Worm (Caenorhabditis elegans) whole organism, mixed stage, embryonic: ENCODE results near the gene zip-2.
A peak's percentile ranks its signal among the peaks of the same experiment; 100 is the strongest.

ENCODE experiments used
- M03D4.4 ChIP-seq: sonication (generic microtip); optimal IDR thresholded peaks from 2 replicates; lab custom pipeline; 2017; ENCODE audit warnings: mild to moderate bottlenecking, missing genetic modification characterization, missing compliant biosample characterization
- bed-3 ChIP-seq: fragments of 200-800 bp; sonication (Bioruptor generic); optimal IDR thresholded peaks from 3 replicates; lab custom pipeline; 2018; ENCODE audit warnings: mild to moderate bottlenecking, missing genetic modification characterization, moderate library complexity, missing compliant biosample characterization
- blmp-1 ChIP-seq: fragments of 150-350 bp; optimal IDR thresholded peaks from 2 replicates; lab custom pipeline; 2014; ENCODE audit warnings: missing biosample characterization, missing genetic modification characterization
- ceh-39 ChIP-seq: fragments of 150-350 bp; optimal IDR thresholded peaks from 2 replicates; lab custom pipeline; 2014; ENCODE audit warnings: missing biosample characterization, missing genetic modification characterization
- ceh-43 ChIP-seq: fragments of 200-800 bp; sonication (Bioruptor generic); optimal IDR thresholded peaks from 2 replicates; lab custom pipeline; 2018; ENCODE audit warnings: mild to moderate bottlenecking, missing genetic modification characterization, moderate library complexity, missing compliant biosample characterization
- ceh-83 ChIP-seq: fragments of 200-800 bp; sonication (Bioruptor generic); optimal IDR thresholded peaks from 2 replicates; lab custom pipeline; 2018; ENCODE audit warnings: mild to moderate bottlenecking, missing genetic modification characterization, missing compliant biosample characterization
- ces-1 ChIP-seq: fragments of 150-350 bp; optimal IDR thresholded peaks from 2 replicates; lab custom pipeline; 2014; ENCODE audit warnings: missing biosample characterization, missing genetic modification reagents, missing genetic modification characterization
- cnd-1 ChIP-seq: fragments of 200-800 bp; sonication (Bioruptor generic); optimal IDR thresholded peaks from 2 replicates; lab custom pipeline; 2018; ENCODE audit warnings: mild to moderate bottlenecking, missing genetic modification characterization, missing compliant biosample characterization
- drap-1 ChIP-seq: fragments of 200-800 bp; sonication (Bioruptor generic); optimal IDR thresholded peaks from 3 replicates; lab custom pipeline; 2018; ENCODE audit warnings: mild to moderate bottlenecking, missing genetic modification characterization, missing compliant biosample characterization
- elt-1 ChIP-seq: sonication (generic microtip); optimal IDR thresholded peaks from 2 replicates; lab custom pipeline; 2017; ENCODE audit warnings: missing genetic modification characterization, mild to moderate bottlenecking, missing compliant biosample characterization, antibody characterized with exemption, moderate library complexity, borderline replicate concordance; ENCODE audit not compliant: insufficient read depth
- flh-1 ChIP-seq: fragments of 200-800 bp; sonication (Bioruptor generic); optimal IDR thresholded peaks from 2 replicates; lab custom pipeline; 2018; ENCODE audit warnings: mild to moderate bottlenecking, missing genetic modification characterization, moderate library complexity, missing compliant biosample characterization
- ham-2 ChIP-seq: fragments of 200-800 bp; sonication (Bioruptor generic); optimal IDR thresholded peaks from 2 replicates; lab custom pipeline; 2018; ENCODE audit warnings: mild to moderate bottlenecking, missing genetic modification characterization, missing compliant biosample characterization
- hlh-1 ChIP-seq: fragments of 150-350 bp; optimal IDR thresholded peaks from 2 replicates; lab custom pipeline; 2014; ENCODE audit warnings: missing biosample characterization, missing genetic modification reagents, missing genetic modification characterization
- lin-13 ChIP-seq: fragments of 150-350 bp; optimal IDR thresholded peaks from 2 replicates; lab custom pipeline; 2014; ENCODE audit warnings: missing biosample characterization, missing genetic modification characterization
- lin-32 ChIP-seq: fragments of 200-800 bp; sonication (Bioruptor generic); optimal IDR thresholded peaks from 2 replicates; lab custom pipeline; 2018; ENCODE audit warnings: mild to moderate bottlenecking, missing genetic modification characterization, missing compliant biosample characterization
- lsy-2 ChIP-seq: fragments of 150-350 bp; optimal IDR thresholded peaks from 2 replicates; lab custom pipeline; 2014; ENCODE audit warnings: missing biosample characterization, missing genetic modification characterization
- mab-5 ChIP-seq: fragments of 150-350 bp; optimal IDR thresholded peaks from 2 replicates; lab custom pipeline; 2014; ENCODE audit warnings: missing biosample characterization, missing genetic modification characterization
- mep-1 ChIP-seq: fragments of 150-350 bp; optimal IDR thresholded peaks from 2 replicates; lab custom pipeline; 2017; ENCODE audit warnings: missing biosample characterization, missing genetic modification reagents, missing genetic modification characterization, inconsistent platforms
- mls-2 ChIP-seq: sonication (generic microtip); optimal IDR thresholded peaks from 2 replicates; lab custom pipeline; 2016; ENCODE audit warnings: mild to moderate bottlenecking, missing genetic modification characterization, moderate library complexity, missing compliant biosample characterization
- nhr-2 ChIP-seq: fragments of 150-350 bp; optimal IDR thresholded peaks from 2 replicates; lab custom pipeline; 2014; ENCODE audit warnings: missing biosample characterization, missing genetic modification characterization
- nhr-237 ChIP-seq: fragments of 150-350 bp; optimal IDR thresholded peaks from 2 replicates; lab custom pipeline; 2014; ENCODE audit warnings: missing biosample characterization, missing genetic modification characterization
- nhr-28 ChIP-seq: fragments of 150-350 bp; optimal IDR thresholded peaks from 2 replicates; lab custom pipeline; 2014; ENCODE audit warnings: missing biosample characterization, missing genetic modification characterization
- nhr-76 ChIP-seq: sonication (generic microtip); optimal IDR thresholded peaks from 2 replicates; lab custom pipeline; 2017; ENCODE audit warnings: missing biosample characterization, missing genetic modification characterization
- pha-4 ChIP-seq: fragments of 150-350 bp; optimal IDR thresholded peaks from 2 replicates; lab custom pipeline; 2018; ENCODE audit warnings: missing biosample characterization, missing genetic modification reagents, missing genetic modification characterization
- sem-2 ChIP-seq: fragments of 200-800 bp; sonication (Bioruptor generic); optimal IDR thresholded peaks from 2 replicates; lab custom pipeline; 2018; ENCODE audit warnings: mild to moderate bottlenecking, missing genetic modification characterization, missing compliant biosample characterization
- snpc-4 ChIP-seq: fragments of 150-350 bp; optimal IDR thresholded peaks from 2 replicates; lab custom pipeline; 2014; ENCODE audit warnings: missing biosample characterization, missing genetic modification characterization
- sptf-1 ChIP-seq: sonication (generic microtip); optimal IDR thresholded peaks from 2 replicates; lab custom pipeline; 2017; ENCODE audit warnings: mild to moderate bottlenecking, missing genetic modification characterization, moderate library complexity, missing compliant biosample characterization
- tbx-8 ChIP-seq: fragments of 200-800 bp; sonication (Bioruptor generic); optimal IDR thresholded peaks from 2 replicates; lab custom pipeline; 2018; ENCODE audit warnings: mild to moderate bottlenecking, missing genetic modification characterization, moderate library complexity, missing compliant biosample characterization
- unc-39 ChIP-seq: fragments of 150-350 bp; optimal IDR thresholded peaks from 2 replicates; lab custom pipeline; 2014; ENCODE audit warnings: missing biosample characterization, missing genetic modification characterization
- zip-8 ChIP-seq: fragments of 150-350 bp; optimal IDR thresholded peaks from 2 replicates; lab custom pipeline; 2014; ENCODE audit warnings: missing biosample characterization, missing genetic modification characterization
- ztf-11 ChIP-seq: fragments of 150-350 bp; optimal IDR thresholded peaks from 2 replicates; lab custom pipeline; 2014; ENCODE audit warnings: missing biosample characterization, missing genetic modification characterization

The zip-2 gene

ce11 chrIII:842630-843029 is 9.8 kb downstream of the zip-2 start, which contains the start of gene far-8:
Gene far-8 (plus strand): TSS chrIII:842930.
- TF ChIP-seq bed-3 (GFP tag; lab: Kevin White, UChicago) (no peak), snpc-4 (no peak), nhr-237 (tag; lab: Kevin White, UChicago) (no peak), hlh-1 (no peak), zip-8 (tag; lab: Kevin White, UChicago) (no peak), ces-1 (no peak), pha-4 (tag; lab: Kevin White, UChicago) (no peak), sem-2 (no peak), mls-2 (tag; lab: Kevin White, UChicago) (no peak), mep-1 (tag; lab: Kevin White, UChicago) (no peak), nhr-2 (tag; lab: Kevin White, UChicago) (no peak), lin-13 (tag; lab: Kevin White, UChicago) (no peak), ztf-11 (tag; lab: Kevin White, UChicago) (no peak), lin-32 (GFP tag; lab: Kevin White, UChicago) (no peak), lsy-2 (tag; lab: Kevin White, UChicago) (no peak), ceh-83 (GFP tag; lab: Kevin White, UChicago) (no peak), ham-2 (no peak), mab-5 (tag; lab: Kevin White, UChicago) (no peak), M03D4.4 (tag; lab: Kevin White, UChicago) (no peak), unc-39 (no peak)

ce11 chrIII:843999-844398 is 11.2 kb downstream of the zip-2 start:
- TF ChIP-seq ztf-11 (tag; lab: Kevin White, UChicago) (peak; percentile 14), mls-2 (tag; lab: Kevin White, UChicago) (peak; percentile 17), cnd-1 (tag; lab: Kevin White, UChicago) (no peak)

- TF ChIP-seq ceh-43 (GFP tag; lab: Kevin White, UChicago) (no peak), bed-3 (GFP tag; lab: Kevin White, UChicago) (no peak), snpc-4 (no peak), mep-1 (tag; lab: Kevin White, UChicago) (no peak), mls-2 (tag; lab: Kevin White, UChicago) (no peak), flh-1 (no peak), ces-1 (no peak), sptf-1 (no peak), blmp-1 (tag; lab: Kevin White, UChicago) (no peak), ham-2 (no peak), sem-2 (no peak), M03D4.4 (tag; lab: Kevin White, UChicago) (no peak), cnd-1 (tag; lab: Kevin White, UChicago) (no peak), unc-39 (no peak), drap-1 (GFP tag; lab: Kevin White, UChicago) (no peak), nhr-28 (no peak), tbx-8 (GFP tag; lab: Kevin White, UChicago) (no peak)
Observed at ce11 chrIII:844577-844976, 11.8 kb downstream of the zip-2 start.

ce11 chrIII:845485-845884 is 12.7 kb downstream of the zip-2 start, which contains the start of gene K02F3.2:
Gene K02F3.2 (plus strand): TSS chrIII:845841.
- TF ChIP-seq ces-1 = peak; percentile 58
- peak; percentile 17 for TF ChIP-seq elt-1
- no peak for TF ChIP-seq M03D4.4 (tag; lab: Kevin White, UChicago)

- no peak for TF ChIP-seq hlh-1
- no peak for TF ChIP-seq lsy-2 (tag; lab: Kevin White, UChicago)
- TF ChIP-seq snpc-4 = no peak
- TF ChIP-seq ceh-39 = no peak
- no peak for TF ChIP-seq sem-2
- TF ChIP-seq nhr-2 (tag; lab: Kevin White, UChicago) = no peak
- no peak for TF ChIP-seq M03D4.4 (tag; lab: Kevin White, UChicago)
- TF ChIP-seq blmp-1 (tag; lab: Kevin White, UChicago) = no peak
- no peak for TF ChIP-seq lin-13 (tag; lab: Kevin White, UChicago)
- no peak for TF ChIP-seq ham-2
- no peak for TF ChIP-seq cnd-1 (tag; lab: Kevin White, UChicago)
- TF ChIP-seq nhr-76 (tag; lab: Kevin White, UChicago) = no peak
- TF ChIP-seq drap-1 (GFP tag; lab: Kevin White, UChicago) = no peak
- no peak for TF ChIP-seq flh-1
Observed at ce11 chrIII:852296-852695, 19.5 kb downstream of the zip-2 start, which contains the start of gene moma-1. Gene moma-1 (minus strand): TSS chrIII:852396.
